Worm (Caenorhabditis elegans) whole organism, mixed stage, embryonic: ENCODE results near the gene F44G3.7.

Experiments
- M03D4.4 ChIP-seq: sonication (generic microtip); optimal IDR thresholded peaks from 2 replicates; lab custom pipeline; 2017; ENCODE audit warnings: mild to moderate bottlenecking, missing genetic modification characterization, missing compliant biosample characterization
- bed-3 ChIP-seq: fragments of 200-800 bp; sonication (Bioruptor generic); optimal IDR thresholded peaks from 3 replicates; lab custom pipeline; 2018; ENCODE audit warnings: mild to moderate bottlenecking, missing genetic modification characterization, moderate library complexity, missing compliant biosample characterization
- blmp-1 ChIP-seq: fragments of 150-350 bp; optimal IDR thresholded peaks from 2 replicates; lab custom pipeline; 2014; ENCODE audit warnings: missing biosample characterization, missing genetic modification characterization
- ceh-43 ChIP-seq: fragments of 200-800 bp; sonication (Bioruptor generic); optimal IDR thresholded peaks from 2 replicates; lab custom pipeline; 2018; ENCODE audit warnings: mild to moderate bottlenecking, missing genetic modification characterization, moderate library complexity, missing compliant biosample characterization
- ceh-83 ChIP-seq: fragments of 200-800 bp; sonication (Bioruptor generic); optimal IDR thresholded peaks from 2 replicates; lab custom pipeline; 2018; ENCODE audit warnings: mild to moderate bottlenecking, missing genetic modification characterization, missing compliant biosample characterization
- ces-1 ChIP-seq: fragments of 150-350 bp; optimal IDR thresholded peaks from 2 replicates; lab custom pipeline; 2014; ENCODE audit warnings: missing biosample characterization, missing genetic modification reagents, missing genetic modification characterization
- cnd-1 ChIP-seq: fragments of 200-800 bp; sonication (Bioruptor generic); optimal IDR thresholded peaks from 2 replicates; lab custom pipeline; 2018; ENCODE audit warnings: mild to moderate bottlenecking, missing genetic modification characterization, missing compliant biosample characterization
- drap-1 ChIP-seq: fragments of 200-800 bp; sonication (Bioruptor generic); optimal IDR thresholded peaks from 3 replicates; lab custom pipeline; 2018; ENCODE audit warnings: mild to moderate bottlenecking, missing genetic modification characterization, missing compliant biosample characterization
- elt-1 ChIP-seq: sonication (generic microtip); optimal IDR thresholded peaks from 2 replicates; lab custom pipeline; 2017; ENCODE audit warnings: missing genetic modification characterization, mild to moderate bottlenecking, missing compliant biosample characterization, antibody characterized with exemption, moderate library complexity, borderline replicate concordance; ENCODE audit not compliant: insufficient read depth
- elt-3 ChIP-seq: fragments of 150-350 bp; optimal IDR thresholded peaks from 2 replicates; lab custom pipeline; 2014; ENCODE audit warnings: missing biosample characterization, missing genetic modification characterization
- flh-1 ChIP-seq: fragments of 200-800 bp; sonication (Bioruptor generic); optimal IDR thresholded peaks from 2 replicates; lab custom pipeline; 2018; ENCODE audit warnings: mild to moderate bottlenecking, missing genetic modification characterization, moderate library complexity, missing compliant biosample characterization
- ham-2 ChIP-seq: fragments of 200-800 bp; sonication (Bioruptor generic); optimal IDR thresholded peaks from 2 replicates; lab custom pipeline; 2018; ENCODE audit warnings: mild to moderate bottlenecking, missing genetic modification characterization, missing compliant biosample characterization
- hlh-1 ChIP-seq: fragments of 150-350 bp; optimal IDR thresholded peaks from 2 replicates; lab custom pipeline; 2014; ENCODE audit warnings: missing biosample characterization, missing genetic modification reagents, missing genetic modification characterization
- lin-32 ChIP-seq: fragments of 200-800 bp; sonication (Bioruptor generic); optimal IDR thresholded peaks from 2 replicates; lab custom pipeline; 2018; ENCODE audit warnings: mild to moderate bottlenecking, missing genetic modification characterization, missing compliant biosample characterization
- lsy-2 ChIP-seq: fragments of 150-350 bp; optimal IDR thresholded peaks from 2 replicates; lab custom pipeline; 2014; ENCODE audit warnings: missing biosample characterization, missing genetic modification characterization
- mab-5 ChIP-seq: fragments of 150-350 bp; optimal IDR thresholded peaks from 2 replicates; lab custom pipeline; 2014; ENCODE audit warnings: missing biosample characterization, missing genetic modification characterization
- mep-1 ChIP-seq: fragments of 150-350 bp; optimal IDR thresholded peaks from 2 replicates; lab custom pipeline; 2017; ENCODE audit warnings: missing biosample characterization, missing genetic modification reagents, missing genetic modification characterization, inconsistent platforms
- mls-2 ChIP-seq: sonication (generic microtip); optimal IDR thresholded peaks from 2 replicates; lab custom pipeline; 2016; ENCODE audit warnings: mild to moderate bottlenecking, missing genetic modification characterization, moderate library complexity, missing compliant biosample characterization
- nhr-12 ChIP-seq: fragments of 150-350 bp; optimal IDR thresholded peaks from 2 replicates; lab custom pipeline; 2014; ENCODE audit warnings: missing biosample characterization, missing genetic modification characterization
- nhr-2 ChIP-seq: fragments of 150-350 bp; optimal IDR thresholded peaks from 2 replicates; lab custom pipeline; 2014; ENCODE audit warnings: missing biosample characterization, missing genetic modification characterization
- nhr-237 ChIP-seq: fragments of 150-350 bp; optimal IDR thresholded peaks from 2 replicates; lab custom pipeline; 2014; ENCODE audit warnings: missing biosample characterization, missing genetic modification characterization
- nhr-28 ChIP-seq: fragments of 150-350 bp; optimal IDR thresholded peaks from 2 replicates; lab custom pipeline; 2014; ENCODE audit warnings: missing biosample characterization, missing genetic modification characterization
- nhr-76 ChIP-seq: sonication (generic microtip); optimal IDR thresholded peaks from 2 replicates; lab custom pipeline; 2017; ENCODE audit warnings: missing biosample characterization, missing genetic modification characterization
- snpc-4 ChIP-seq: fragments of 150-350 bp; optimal IDR thresholded peaks from 2 replicates; lab custom pipeline; 2014; ENCODE audit warnings: missing biosample characterization, missing genetic modification characterization
- sptf-1 ChIP-seq: sonication (generic microtip); optimal IDR thresholded peaks from 2 replicates; lab custom pipeline; 2017; ENCODE audit warnings: mild to moderate bottlenecking, missing genetic modification characterization, moderate library complexity, missing compliant biosample characterization
- tbx-8 ChIP-seq: fragments of 200-800 bp; sonication (Bioruptor generic); optimal IDR thresholded peaks from 2 replicates; lab custom pipeline; 2018; ENCODE audit warnings: mild to moderate bottlenecking, missing genetic modification characterization, moderate library complexity, missing compliant biosample characterization
- unc-120 ChIP-seq: sonication (generic microtip); optimal IDR thresholded peaks from 2 replicates; lab custom pipeline; 2017; ENCODE audit warnings: missing genetic modification characterization, missing compliant biosample characterization; ENCODE audit not compliant: poor library complexity, severe bottlenecking
- unc-39 ChIP-seq: fragments of 150-350 bp; optimal IDR thresholded peaks from 2 replicates; lab custom pipeline; 2014; ENCODE audit warnings: missing biosample characterization, missing genetic modification characterization
- unc-62 ChIP-seq: fragments of 150-350 bp; optimal IDR thresholded peaks from 2 replicates; lab custom pipeline; 2014; ENCODE audit warnings: missing biosample characterization, missing genetic modification reagents, missing genetic modification characterization
- zip-8 ChIP-seq: fragments of 150-350 bp; optimal IDR thresholded peaks from 2 replicates; lab custom pipeline; 2014; ENCODE audit warnings: missing biosample characterization, missing genetic modification characterization
- ztf-11 ChIP-seq: fragments of 150-350 bp; optimal IDR thresholded peaks from 2 replicates; lab custom pipeline; 2014; ENCODE audit warnings: missing biosample characterization, missing genetic modification characterization

Gene F44G3.7

ce11 chrV:16137043-16137442 is at the start of gene F44G3.7:
F44G3.7 (minus strand) TSS chrV:16137143.
- TF ChIP-seq lin-32 (no peak), ces-1 (GFP tag; lab: Kevin White, UChicago) (no peak), mls-2 (tag; lab: Kevin White, UChicago) (no peak), ztf-11 (tag; lab: Kevin White, UChicago) (no peak), M03D4.4 (no peak), nhr-237 (tag; lab: Kevin White, UChicago) (no peak), ham-2 (no peak), unc-120 (no peak), unc-62 (GFP tag; lab: Kevin White, UChicago) (no peak), drap-1 (GFP tag; lab: Kevin White, UChicago) (no peak), nhr-12 (tag; lab: Kevin White, UChicago) (no peak), flh-1 (GFP tag; lab: Kevin White, UChicago) (no peak), lsy-2 (tag; lab: Kevin White, UChicago) (no peak), snpc-4 (tag; lab: Kevin White, UChicago) (no peak), hlh-1 (tag; lab: Kevin White, UChicago) (no peak), unc-39 (no peak), nhr-2 (tag; lab: Kevin White, UChicago) (no peak), nhr-76 (tag; lab: Kevin White, UChicago) (no peak), blmp-1 (no peak)

- TF ChIP-seq M03D4.4 (no peak), unc-62 (GFP tag; lab: Kevin White, UChicago) (no peak), elt-3 (tag; lab: Kevin White, UChicago) (no peak), nhr-12 (tag; lab: Kevin White, UChicago) (no peak), ceh-83 (GFP tag; lab: Kevin White, UChicago) (no peak), drap-1 (GFP tag; lab: Kevin White, UChicago) (no peak), sptf-1 (no peak), flh-1 (GFP tag; lab: Kevin White, UChicago) (no peak), mls-2 (tag; lab: Kevin White, UChicago) (no peak), mep-1 (tag; lab: Kevin White, UChicago) (no peak), ceh-43 (no peak)
- TF ChIP-seq, all 35 proteins: peak for 0
Observed at ce11 chrV:16183357-16183756, 46.4 kb upstream of the F44G3.7 start, which contains the start of gene srz-14. srz-14 (plus strand) TSS chrV:16183657.

- TF ChIP-seq unc-39 (no peak), snpc-4 (tag; lab: Kevin White, UChicago) (no peak), lin-32 (no peak), unc-62 (GFP tag; lab: Kevin White, UChicago) (no peak), flh-1 (GFP tag; lab: Kevin White, UChicago) (no peak), mab-5 (tag; lab: Kevin White, UChicago) (no peak), ztf-11 (tag; lab: Kevin White, UChicago) (no peak), lsy-2 (tag; lab: Kevin White, UChicago) (no peak), elt-3 (tag; lab: Kevin White, UChicago) (no peak), bed-3 (GFP tag; lab: Kevin White, UChicago) (no peak), sptf-1 (no peak), nhr-28 (tag; lab: Kevin White, UChicago) (no peak), nhr-2 (tag; lab: Kevin White, UChicago) (no peak), hlh-1 (tag; lab: Kevin White, UChicago) (no peak), tbx-8 (no peak), nhr-76 (tag; lab: Kevin White, UChicago) (no peak)
Observed at ce11 chrV:16182918-16183317, 46.0 kb upstream of the F44G3.7 start, which contains the start of gene srh-277. srh-277 (plus strand) TSS chrV:16183218.

- no peak for TF ChIP-seq drap-1 (GFP tag; lab: Kevin White, UChicago)
- no peak for TF ChIP-seq ham-2
- TF ChIP-seq bed-3 (GFP tag; lab: Kevin White, UChicago) = no peak
- TF ChIP-seq nhr-28 (tag; lab: Kevin White, UChicago) = no peak
- TF ChIP-seq zip-8 (tag; lab: Kevin White, UChicago) = no peak
- TF ChIP-seq mep-1 (tag; lab: Kevin White, UChicago) = no peak
- TF ChIP-seq cnd-1 (tag; lab: Kevin White, UChicago) = no peak
- no peak for TF ChIP-seq elt-1 (tag; lab: Kevin White, UChicago)
- TF ChIP-seq nhr-12 (tag; lab: Kevin White, UChicago) = no peak
- no peak for TF ChIP-seq tbx-8
- TF ChIP-seq mls-2 (tag; lab: Kevin White, UChicago) = no peak
- TF ChIP-seq M03D4.4 = no peak
- TF ChIP-seq ceh-43 = no peak
- TF ChIP-seq sptf-1 = no peak
Observed at ce11 chrV:16182110-16182509, 45.2 kb upstream of the F44G3.7 start, which contains the start of gene srz-13. srz-13 (plus strand) TSS chrV:16182410.
